Fruit fly (Drosophila melanogaster) whole organism, embryonic: ENCODE results near the gene Arl8.
A peak's percentile ranks its signal among the peaks of the same experiment; 100 is the strongest.

Experiments
- Ada2b ChIP-seq: fragments of 200-800 bp; sonication (Bioruptor generic); IDR thresholded peaks from 2 replicates; pipeline ENCODE4 v1.3.6; 2022; ENCODE audit warnings: missing biosample characterization, missing genetic modification characterization
- Aef1 ChIP-seq: fragments of 200-800 bp; sonication (Bioruptor generic); IDR thresholded peaks from 3 replicates; pipeline ENCODE4 v1.3.6; 2022; ENCODE audit warnings: missing biosample characterization, missing genetic modification characterization
- Atf3 ChIP-seq: fragments of 200-800 bp; sonication (Bioruptor generic); optimal IDR thresholded peaks from 3 replicates; lab custom pipeline; 2016; ENCODE audit warnings: missing biosample characterization, missing genetic modification characterization
- CG10267 ChIP-seq: fragments of 200-800 bp; sonication (Bioruptor generic); optimal IDR thresholded peaks from 2 replicates; lab custom pipeline; 2018; ENCODE audit warnings: missing biosample characterization, mild to moderate bottlenecking, missing genetic modification characterization, moderate library complexity
- CG11247 ChIP-seq: fragments of 200-800 bp; sonication (Bioruptor generic); IDR thresholded peaks from 2 replicates; pipeline ENCODE4 v1.3.6; 2022; ENCODE audit warnings: missing biosample characterization, missing genetic modification characterization
- CG12071 ChIP-seq: fragments of 200-800 bp; sonication (Bioruptor generic); optimal IDR thresholded peaks from 3 replicates; lab custom pipeline; 2018; ENCODE audit warnings: missing biosample characterization, mild to moderate bottlenecking, missing genetic modification characterization
- CG12769 ChIP-seq: fragments of 200-800 bp; sonication (Bioruptor generic); optimal IDR thresholded peaks from 2 replicates; lab custom pipeline; 2019; ENCODE audit warnings: missing biosample characterization, mild to moderate bottlenecking, missing genetic modification characterization, moderate library complexity
- CG13123 ChIP-seq: fragments of 200-800 bp; sonication (Bioruptor generic); optimal IDR thresholded peaks from 2 replicates; lab custom pipeline; 2016; ENCODE audit warnings: missing biosample characterization, missing genetic modification characterization
- CG14860 ChIP-seq: fragments of 200-800 bp; sonication (Bioruptor generic); IDR thresholded peaks from 3 replicates; pipeline ENCODE4 v1.3.6; 2022; ENCODE audit warnings: missing biosample characterization, missing genetic modification characterization; ENCODE audit not compliant: partially characterized antibody
- CG17361 ChIP-seq: fragments of 200-800 bp; sonication (Bioruptor generic); IDR thresholded peaks from 3 replicates; pipeline ENCODE4 v1.3.6; 2022; ENCODE audit warnings: missing biosample characterization, missing genetic modification characterization
- CG17802 ChIP-seq: fragments of 200-800 bp; sonication (Bioruptor generic); optimal IDR thresholded peaks from 2 replicates; lab custom pipeline; 2018; ENCODE audit warnings: missing biosample characterization, mild to moderate bottlenecking, missing genetic modification characterization, moderate library complexity
- CG17912 ChIP-seq: fragments of 200-800 bp; sonication (Bioruptor generic); optimal IDR thresholded peaks from 2 replicates; lab custom pipeline; 2018; ENCODE audit warnings: missing biosample characterization, mild to moderate bottlenecking, missing genetic modification characterization
- CG18262 ChIP-seq: fragments of 200-800 bp; optimal IDR thresholded peaks from 3 replicates; lab custom pipeline; 2019; ENCODE audit warnings: missing biosample characterization, mild to moderate bottlenecking, missing genetic modification characterization, moderate library complexity
- CG18476 ChIP-seq: fragments of 200-800 bp; sonication (Bioruptor generic); optimal IDR thresholded peaks from 2 replicates; lab custom pipeline; 2016; ENCODE audit warnings: missing biosample characterization, mild to moderate bottlenecking, missing genetic modification characterization
- CG2202 ChIP-seq: fragments of 200-800 bp; sonication (Bioruptor generic); optimal IDR thresholded peaks from 2 replicates; lab custom pipeline; 2018; ENCODE audit warnings: missing biosample characterization, mild to moderate bottlenecking, missing genetic modification characterization
- CG32532 ChIP-seq: fragments of 200-800 bp; sonication (Bioruptor generic); IDR thresholded peaks from 2 replicates; pipeline ENCODE4 v1.3.6; 2022; ENCODE audit warnings: missing biosample characterization, missing genetic modification characterization
- CG6765 ChIP-seq: fragments of 200-800 bp; sonication (Bioruptor generic); optimal IDR thresholded peaks from 3 replicates; lab custom pipeline; 2017; ENCODE audit warnings: missing biosample characterization, mild to moderate bottlenecking, missing genetic modification characterization
- CG6854 ChIP-seq: fragments of 200-800 bp; sonication (Bioruptor generic); optimal IDR thresholded peaks from 3 replicates; lab custom pipeline; 2017; ENCODE audit warnings: missing biosample characterization, mild to moderate bottlenecking, missing genetic modification characterization
- CG7271 ChIP-seq: fragments of 200-800 bp; sonication (Bioruptor generic); optimal IDR thresholded peaks from 2 replicates; lab custom pipeline; 2018; ENCODE audit warnings: missing biosample characterization, mild to moderate bottlenecking, missing genetic modification characterization, moderate library complexity
- CG9215 ChIP-seq: fragments of 200-800 bp; sonication (Bioruptor generic); IDR thresholded peaks from 2 replicates; pipeline ENCODE4 v1.3.6; 2022; ENCODE audit warnings: missing biosample characterization, missing genetic modification characterization
- CrebB ChIP-seq: fragments of 200-800 bp; sonication (Bioruptor generic); optimal IDR thresholded peaks from 3 replicates; lab custom pipeline; 2018; ENCODE audit warnings: missing biosample characterization, mild to moderate bottlenecking, missing genetic modification characterization
- D19B ChIP-seq: fragments of 200-800 bp; sonication (Bioruptor generic); optimal IDR thresholded peaks from 2 replicates; lab custom pipeline; 2017; ENCODE audit warnings: missing biosample characterization, mild to moderate bottlenecking, missing genetic modification characterization
- Dbx ChIP-seq: fragments of 200-800 bp; sonication (Bioruptor generic); IDR thresholded peaks from 3 replicates; pipeline ENCODE4 v1.3.6; 2022; ENCODE audit warnings: missing biosample characterization, missing genetic modification characterization
- Hr78 ChIP-seq, 2 experiments: fragments of 200-800 bp in 1 of 2; fragments of >200 bp in 1 of 2; sonication (Bioruptor generic) in 1 of 2; optimal IDR thresholded peaks; 2 replicates each; lab custom pipeline; 2017 to 2019; ENCODE audit warnings: missing biosample characterization in 2 of 2, missing genetic modification characterization in 2 of 2, mild to moderate bottlenecking in 1 of 2, moderate library complexity in 1 of 2
- Lhr ChIP-seq: fragments of 200-800 bp; sonication (Bioruptor generic); optimal IDR thresholded peaks from 3 replicates; lab custom pipeline; 2017; ENCODE audit warnings: mild to moderate bottlenecking, missing biosample characterization, missing genetic modification reagents, missing genetic modification characterization
- Max ChIP-seq: fragments of 200-800 bp; sonication (Bioruptor generic); optimal IDR thresholded peaks from 2 replicates; lab custom pipeline; 2016; ENCODE audit warnings: missing biosample characterization, mild to moderate bottlenecking, missing genetic modification characterization
- NfI ChIP-seq: fragments of 200-800 bp; sonication (Bioruptor generic); optimal IDR thresholded peaks from 3 replicates; lab custom pipeline; 2018; ENCODE audit warnings: missing biosample characterization, mild to moderate bottlenecking, missing genetic modification characterization, moderate library complexity
- Taf1 ChIP-seq: fragments of 200-800 bp; sonication (Bioruptor generic); IDR thresholded peaks from 2 replicates; pipeline ENCODE4 v1.3.6; 2022; ENCODE audit warnings: missing biosample characterization, missing genetic modification characterization
- Xrp1 ChIP-seq: fragments of 200-800 bp; sonication (Bioruptor generic); IDR thresholded peaks from 2 replicates; pipeline ENCODE4 v1.3.6; 2022; ENCODE audit warnings: missing biosample characterization, missing genetic modification characterization
- YL-1 ChIP-seq: fragments of 200-800 bp; sonication (Bioruptor generic); optimal IDR thresholded peaks from 3 replicates; lab custom pipeline; 2017; ENCODE audit warnings: missing biosample characterization, mild to moderate bottlenecking, missing genetic modification characterization
- aop ChIP-seq: fragments of 200-800 bp; sonication (Bioruptor generic); IDR thresholded peaks from 2 replicates; pipeline ENCODE4 v1.3.6; 2022; ENCODE audit warnings: missing biosample characterization, missing genetic modification characterization
- cad ChIP-seq: fragments of >200 bp; optimal IDR thresholded peaks from 2 replicates; lab custom pipeline; 2017; ENCODE audit warnings: missing biosample characterization, missing genetic modification characterization
- cas ChIP-seq: fragments of 200-800 bp; sonication (Bioruptor generic); IDR thresholded peaks from 2 replicates; pipeline ENCODE4 v1.3.6; 2022; ENCODE audit warnings: missing biosample characterization, missing genetic modification characterization
- chinmo ChIP-seq: fragments of 200-800 bp; sonication (Bioruptor generic); IDR thresholded peaks from 4 replicates; pipeline ENCODE4 v1.3.6; 2022; ENCODE audit warnings: missing biosample characterization, missing genetic modification characterization; ENCODE audit not compliant: partially characterized antibody
- esg ChIP-seq: fragments of 200-800 bp; sonication (Bioruptor generic); conservative IDR thresholded peaks from 2 replicates; pipeline ENCODE4 v1.3.6; 2022; ENCODE audit warnings: missing biosample characterization, missing genetic modification characterization
- fd96Cb ChIP-seq: fragments of 200-800 bp; sonication (Bioruptor generic); optimal IDR thresholded peaks from 2 replicates; lab custom pipeline; 2018; ENCODE audit warnings: missing biosample characterization, mild to moderate bottlenecking, missing genetic modification characterization, moderate library complexity
- gro ChIP-seq: fragments of 200-800 bp; sonication (Bioruptor generic); optimal IDR thresholded peaks from 2 replicates; lab custom pipeline; 2016; ENCODE audit warnings: missing biosample characterization, missing genetic modification characterization
- hkb ChIP-seq, 2 experiments: fragments of 200-800 bp in 1 of 2; fragments of >200 bp in 1 of 2; sonication (Bioruptor generic) in 1 of 2; IDR thresholded peaks in 1 of 2; optimal IDR thresholded peaks in 1 of 2; 2 replicates each; pipeline versions ENCODE4 v1.3.6 to Lab custom; 2017 to 2022; ENCODE audit warnings: missing biosample characterization in 1 of 2, missing genetic modification characterization in 1 of 2
- ken ChIP-seq: fragments of 200-800 bp; sonication (Bioruptor generic); IDR thresholded peaks from 3 replicates; pipeline ENCODE4 v1.3.6; 2022; ENCODE audit warnings: missing biosample characterization, missing genetic modification characterization
- kni ChIP-seq: fragments of 200-800 bp; sonication (Bioruptor generic); optimal IDR thresholded peaks from 3 replicates; lab custom pipeline; 2017; ENCODE audit warnings: mild to moderate bottlenecking, missing biosample characterization, missing genetic modification reagents, missing genetic modification characterization
- knrl ChIP-seq: fragments of 200-800 bp; sonication (Bioruptor generic); IDR thresholded peaks from 3 replicates; pipeline ENCODE4 v1.3.6; 2022; ENCODE audit warnings: missing biosample characterization, missing genetic modification characterization; ENCODE audit not compliant: partially characterized antibody
- org-1 ChIP-seq: fragments of 200-800 bp; sonication (Bioruptor generic); optimal IDR thresholded peaks from 2 replicates; lab custom pipeline; 2017; ENCODE audit warnings: missing biosample characterization, missing genetic modification characterization
- pfk ChIP-seq: fragments of 200-800 bp; sonication (Bioruptor generic); optimal IDR thresholded peaks from 2 replicates; lab custom pipeline; 2018; ENCODE audit warnings: missing biosample characterization, mild to moderate bottlenecking, missing genetic modification characterization, moderate library complexity
- pita ChIP-seq: fragments of 200-800 bp; sonication (Bioruptor generic); optimal IDR thresholded peaks from 2 replicates; lab custom pipeline; 2017; ENCODE audit warnings: missing biosample characterization, mild to moderate bottlenecking, missing genetic modification characterization
- row ChIP-seq: fragments of 200-800 bp; sonication (Bioruptor generic); IDR thresholded peaks from 3 replicates; pipeline ENCODE4 v1.3.6; 2022; ENCODE audit warnings: missing biosample characterization, missing genetic modification characterization
- sens ChIP-seq: fragments of 200-800 bp; sonication (Bioruptor generic); peaks from one replicate; lab custom pipeline; 2016; ENCODE audit warnings: missing biosample characterization, missing genetic modification characterization
- so ChIP-seq: fragments of 200-800 bp; sonication (Bioruptor generic); IDR thresholded peaks from 3 replicates; pipeline ENCODE4 v1.3.6; 2022; ENCODE audit warnings: missing biosample characterization, missing genetic modification characterization
- ttk ChIP-seq: fragments of 200-800 bp; sonication (Bioruptor generic); IDR thresholded peaks from 2 replicates; pipeline ENCODE4 v2.1.2; 2022; ENCODE audit warnings: missing biosample characterization, missing genetic modification characterization
- twi ChIP-seq: fragments of 200-800 bp; optimal IDR thresholded peaks from 2 replicates; lab custom pipeline; 2019; ENCODE audit warnings: missing biosample characterization, mild to moderate bottlenecking, missing genetic modification characterization, moderate library complexity
- vvl ChIP-seq: fragments of 200-800 bp; sonication (Bioruptor generic); IDR thresholded peaks from 2 replicates; pipeline ENCODE4 v1.3.6; 2022; ENCODE audit warnings: missing biosample characterization, missing genetic modification characterization

Gene Arl8

dm6 chr3R:8110198-8110642 lies 16.2 kb upstream of the Arl8 start (continued):
- TF ChIP-seq D19B (GFP tag; lab: Kevin White, UChicago) (peak; percentile 44), YL-1 (GFP tag; lab: Kevin White, UChicago) (no peak), fd96Cb (tag; lab: Kevin White, UChicago) (peak; percentile 64), CG12769 (tag; lab: Kevin White, UChicago) (peak; percentile 56), CG18262 (tag; lab: Kevin White, UChicago) (peak; percentile 71), aop (GFP tag; lab: Robert Waterston, UW) (no peak), CG12071 (GFP tag; lab: Kevin White, UChicago) (peak; percentile 34), esg (GFP tag; lab: Robert Waterston, UW) (peak; percentile 48), org-1 (peak; percentile 57), pfk (GFP tag; lab: Kevin White, UChicago) (no peak), CG17912 (GFP tag; lab: Kevin White, UChicago) (no peak), CG6765 (GFP tag; lab: Kevin White, UChicago) (peak; percentile 35), Hr78 (GFP tag; optimal IDR thresholded peaks at IDR 0.05; lab: Kevin White, UChicago) (peak in 1 of 2 experiments; percentile 15), knrl (GFP tag; lab: Robert Waterston, UW) (no peak), CG32532 (GFP tag; lab: Robert Waterston, UW) (0 out of 2 replicates have a peak, but pooled peaks have one; percentile 47), kni (GFP tag; lab: Kevin White, UChicago) (no peak), Dbx (GFP tag; lab: Robert Waterston, UW) (peak; percentile 53; the same call in 1 of the 3 replicates), CG13123 (GFP tag; lab: Kevin White, UChicago) (peak; percentile 33), hkb (optimal IDR thresholded peaks at IDR 0.05; lab: Kevin White, UChicago) (no peak), hkb (GFP tag; IDR thresholded peaks at IDR 0.05; lab: Robert Waterston, UW) (peak; percentile 61), NfI (GFP tag; lab: Kevin White, UChicago) (peak; percentile 69), cad (GFP tag; lab: Kevin White, UChicago) (no peak), Ada2b (GFP tag; lab: Robert Waterston, UW) (peak; percentile 63), vvl (peak; percentile 71), CG14860 (no peak), ken (GFP tag; lab: Robert Waterston, UW) (peak; percentile 60; the same call in 1 of the 3 replicates), CrebB (tag; lab: Kevin White, UChicago) (no peak), CG6854 (GFP tag; lab: Kevin White, UChicago) (no peak), CG17361 (GFP tag; lab: Robert Waterston, UW) (peak; percentile 69; the same call in 2 of the 3 replicates), chinmo (peak; percentile 37; the same call in 1 of the 4 replicates), CG17802 (tag; lab: Kevin White, UChicago) (peak; percentile 30), ttk (GFP tag; lab: Robert Waterston, UW) (peak; percentile 55; the same call in 1 of the 2 replicates), Atf3 (peak; percentile 43), gro (GFP tag; lab: Kevin White, UChicago) (peak; percentile 17), CG11247 (peak; percentile 49; the same call in 1 of the 2 replicates), CG2202 (tag; lab: Kevin White, UChicago) (no peak), CG7271 (tag; lab: Kevin White, UChicago) (no peak), CG10267 (tag; lab: Kevin White, UChicago) (peak; percentile 29), pita (no peak), Xrp1 (GFP tag; lab: Robert Waterston, UW) (peak; percentile 68), Lhr (GFP tag; lab: Kevin White, UChicago) (no peak), Aef1 (GFP tag; lab: Robert Waterston, UW) (peak; percentile 46; the same call in 1 of the 3 replicates), Max (GFP tag; lab: Kevin White, UChicago) (peak; percentile 12), row (GFP tag; lab: Robert Waterston, UW) (peak; percentile 81), twi (tag; lab: Kevin White, UChicago) (no peak), Taf1 (GFP tag; lab: Robert Waterston, UW) (no peak), cas (GFP tag; lab: Robert Waterston, UW) (no peak), CG9215 (peak; percentile 47; the same call in 1 of the 2 replicates), sens (GFP tag; lab: Kevin White, UChicago) (peak; percentile 73), so (GFP tag; lab: Robert Waterston, UW) (0 out of 3 replicates have a peak, but pooled peaks have one; percentile 53), CG18476 (GFP tag; lab: Kevin White, UChicago) (peak; percentile 7)
